Worm (Caenorhabditis elegans): ENCODE data around the gene srx-3.

The srx-3 gene

ce11 chrV:9018871-9019270 is 13.5 kb downstream of the srx-3 start:
- no peak for TF ChIP-seq ama-1 (optimal IDR thresholded peaks at IDR 0.05)
- no peak for TF ChIP-seq aly-1 (tag; optimal IDR thresholded peaks at IDR 0.05)
- no peak for TF ChIP-seq ets-7 (tag; optimal IDR thresholded peaks at IDR 0.05)
- TF ChIP-seq F13C5.2 (tag; optimal IDR thresholded peaks at IDR 0.05) = no peak
- TF ChIP-seq sea-1 (GFP tag; conservative IDR thresholded peaks at IDR 0.05) = no peak
- TF ChIP-seq tbx-37 (GFP tag; conservative IDR thresholded peaks at IDR 0.05) = no peak
- TF ChIP-seq scrt-1 (GFP tag; IDR thresholded peaks at IDR 0.05) = no peak
- no peak for TF ChIP-seq B0310.2 (tag; optimal IDR thresholded peaks at IDR 0.05)
- no peak for TF ChIP-seq tra-4 (tag; optimal IDR thresholded peaks at IDR 0.05)
- TF ChIP-seq ceh-36 (tag; optimal IDR thresholded peaks at IDR 0.05) = no peak
- no peak for TF ChIP-seq flt-1 (GFP tag; IDR thresholded peaks at IDR 0.05)
- no peak for TF ChIP-seq tbx-11 (GFP tag; IDR thresholded peaks at IDR 0.05)
- no peak for TF ChIP-seq hmg-4 (GFP tag; optimal IDR thresholded peaks at IDR 0.05)

ce11 chrV:9022078-9022477 is 16.7 kb downstream of the srx-3 start, which contains the start of gene oac-41:
oac-41 (minus strand) TSS chrV:9022178.
- TF ChIP-seq tbx-37 (GFP tag; conservative IDR thresholded peaks at IDR 0.05) = no peak
- TF ChIP-seq tbx-11 (GFP tag; IDR thresholded peaks at IDR 0.05) = no peak
- no peak for TF ChIP-seq tra-4 (tag; optimal IDR thresholded peaks at IDR 0.05)
- TF ChIP-seq ets-7 (tag; optimal IDR thresholded peaks at IDR 0.05) = no peak
- TF ChIP-seq aly-1 (tag; optimal IDR thresholded peaks at IDR 0.05) = no peak
- no peak for TF ChIP-seq hmg-4 (GFP tag; optimal IDR thresholded peaks at IDR 0.05)
- no peak for TF ChIP-seq sea-1 (GFP tag; conservative IDR thresholded peaks at IDR 0.05)
- TF ChIP-seq hmbx-1 (tag; optimal IDR thresholded peaks at IDR 0.05) = no peak
- TF ChIP-seq ama-1 (optimal IDR thresholded peaks at IDR 0.05) = no peak
- TF ChIP-seq scrt-1 (GFP tag; IDR thresholded peaks at IDR 0.05) = no peak
- no peak for TF ChIP-seq pes-1 (GFP tag; IDR thresholded peaks at IDR 0.05)
- no peak for TF ChIP-seq hnd-1 (tag; optimal IDR thresholded peaks at IDR 0.05)
- TF ChIP-seq ceh-13 (GFP tag; optimal IDR thresholded peaks at IDR 0.05) = no peak
- TF ChIP-seq B0310.2 (tag; optimal IDR thresholded peaks at IDR 0.05) = no peak

- TF ChIP-seq aly-1 (tag; optimal IDR thresholded peaks at IDR 0.05) (no peak), ets-7 (tag; optimal IDR thresholded peaks at IDR 0.05) (no peak), pes-1 (GFP tag; IDR thresholded peaks at IDR 0.05) (no peak), ceh-13 (GFP tag; optimal IDR thresholded peaks at IDR 0.05) (no peak)
Observed at ce11 chrV:9024713-9025112, 19.4 kb downstream of the srx-3 start, which contains the start of gene bus-1. bus-1 (minus strand) TSS chrV:9024813.

ce11 chrV:9030248-9030647 is 24.9 kb downstream of the srx-3 start, which contains the start of gene C25E10.5:
C25E10.5 (plus strand) TSS chrV:9030548.
- TF ChIP-seq tbx-11 (GFP tag; IDR thresholded peaks at IDR 0.05) (no peak), ama-1 (optimal IDR thresholded peaks at IDR 0.05) (no peak), tra-4 (tag; optimal IDR thresholded peaks at IDR 0.05) (no peak), B0310.2 (tag; optimal IDR thresholded peaks at IDR 0.05) (no peak), hmg-4 (GFP tag; optimal IDR thresholded peaks at IDR 0.05) (no peak), ceh-36 (tag; optimal IDR thresholded peaks at IDR 0.05) (no peak), tbx-37 (GFP tag; conservative IDR thresholded peaks at IDR 0.05) (no peak)

- no peak for TF ChIP-seq tbx-37 (GFP tag; conservative IDR thresholded peaks at IDR 0.05)
- no peak for TF ChIP-seq flt-1 (GFP tag; IDR thresholded peaks at IDR 0.05)
- no peak for TF ChIP-seq sea-1 (GFP tag; conservative IDR thresholded peaks at IDR 0.05)
- TF ChIP-seq tra-4 (tag; optimal IDR thresholded peaks at IDR 0.05) = no peak
- no peak for TF ChIP-seq pes-1 (GFP tag; IDR thresholded peaks at IDR 0.05)
- no peak for TF ChIP-seq hmbx-1 (tag; optimal IDR thresholded peaks at IDR 0.05)
- TF ChIP-seq B0310.2 (tag; optimal IDR thresholded peaks at IDR 0.05) = no peak
- no peak for TF ChIP-seq scrt-1 (GFP tag; IDR thresholded peaks at IDR 0.05)
- no peak for TF ChIP-seq tbx-11 (GFP tag; IDR thresholded peaks at IDR 0.05)
- TF ChIP-seq ets-7 (tag; optimal IDR thresholded peaks at IDR 0.05) = no peak
- no peak for TF ChIP-seq F13C5.2 (tag; optimal IDR thresholded peaks at IDR 0.05)
- TF ChIP-seq ceh-36 (tag; optimal IDR thresholded peaks at IDR 0.05) = no peak
- TF ChIP-seq hmg-4 (GFP tag; optimal IDR thresholded peaks at IDR 0.05) = no peak
Observed at ce11 chrV:9033267-9033666, 27.9 kb downstream of the srx-3 start, which contains the start of gene C25E10.4. C25E10.4 (plus strand) TSS chrV:9033567.

- TF ChIP-seq flt-1 (GFP tag; IDR thresholded peaks at IDR 0.05) (no peak), ceh-13 (GFP tag; optimal IDR thresholded peaks at IDR 0.05) (no peak), hnd-1 (tag; optimal IDR thresholded peaks at IDR 0.05) (no peak), ceh-36 (tag; optimal IDR thresholded peaks at IDR 0.05) (no peak)
Observed at ce11 chrV:9035685-9036084, 30.3 kb downstream of the srx-3 start, which contains the start of gene srsx-34. srsx-34 (plus strand) TSS chrV:9035985.

ce11 chrV:9041030-9041429 is 35.7 kb downstream of the srx-3 start, which contains the start of gene cyp-33B1:
cyp-33B1 (plus strand) TSS chrV:9041330.
- TF ChIP-seq F13C5.2 (tag; optimal IDR thresholded peaks at IDR 0.05) (no peak), pes-1 (GFP tag; IDR thresholded peaks at IDR 0.05) (no peak), scrt-1 (GFP tag; IDR thresholded peaks at IDR 0.05) (no peak), aly-1 (tag; optimal IDR thresholded peaks at IDR 0.05) (no peak), sea-1 (GFP tag; conservative IDR thresholded peaks at IDR 0.05) (no peak), B0310.2 (tag; optimal IDR thresholded peaks at IDR 0.05) (no peak), ets-7 (tag; optimal IDR thresholded peaks at IDR 0.05) (no peak), hmg-4 (GFP tag; optimal IDR thresholded peaks at IDR 0.05) (no peak), ceh-36 (tag; optimal IDR thresholded peaks at IDR 0.05) (no peak), tra-4 (tag; optimal IDR thresholded peaks at IDR 0.05) (no peak), hnd-1 (tag; optimal IDR thresholded peaks at IDR 0.05) (no peak), tbx-11 (GFP tag; IDR thresholded peaks at IDR 0.05) (no peak), ceh-13 (GFP tag; optimal IDR thresholded peaks at IDR 0.05) (no peak), flt-1 (GFP tag; IDR thresholded peaks at IDR 0.05) (no peak), tbx-37 (GFP tag; conservative IDR thresholded peaks at IDR 0.05) (no peak)

- TF ChIP-seq hmg-4 (GFP tag; optimal IDR thresholded peaks at IDR 0.05) = no peak
- no peak for TF ChIP-seq hmbx-1 (tag; optimal IDR thresholded peaks at IDR 0.05)
- TF ChIP-seq F13C5.2 (tag; optimal IDR thresholded peaks at IDR 0.05) = no peak
- TF ChIP-seq ets-7 (tag; optimal IDR thresholded peaks at IDR 0.05) = no peak
- no peak for TF ChIP-seq tra-4 (tag; optimal IDR thresholded peaks at IDR 0.05)
- TF ChIP-seq tbx-11 (GFP tag; IDR thresholded peaks at IDR 0.05) = no peak
- no peak for TF ChIP-seq scrt-1 (GFP tag; IDR thresholded peaks at IDR 0.05)
- TF ChIP-seq aly-1 (tag; optimal IDR thresholded peaks at IDR 0.05) = no peak
- no peak for TF ChIP-seq sea-1 (GFP tag; conservative IDR thresholded peaks at IDR 0.05)
- no peak for TF ChIP-seq flt-1 (GFP tag; IDR thresholded peaks at IDR 0.05)
- no peak for TF ChIP-seq ama-1 (optimal IDR thresholded peaks at IDR 0.05)
- TF ChIP-seq ceh-36 (tag; optimal IDR thresholded peaks at IDR 0.05) = no peak
- no peak for TF ChIP-seq tbx-37 (GFP tag; conservative IDR thresholded peaks at IDR 0.05)
- no peak for TF ChIP-seq hnd-1 (tag; optimal IDR thresholded peaks at IDR 0.05)
- no peak for TF ChIP-seq B0310.2 (tag; optimal IDR thresholded peaks at IDR 0.05)
- TF ChIP-seq pes-1 (GFP tag; IDR thresholded peaks at IDR 0.05) = no peak
Observed at ce11 chrV:9044871-9045270, 39.5 kb downstream of the srx-3 start, which contains the start of gene nhr-30. nhr-30 (plus strand) TSS chrV:9045171.
